Worm (Caenorhabditis elegans): Measurements from ENCODE around the gene sri-20.

DNA sequence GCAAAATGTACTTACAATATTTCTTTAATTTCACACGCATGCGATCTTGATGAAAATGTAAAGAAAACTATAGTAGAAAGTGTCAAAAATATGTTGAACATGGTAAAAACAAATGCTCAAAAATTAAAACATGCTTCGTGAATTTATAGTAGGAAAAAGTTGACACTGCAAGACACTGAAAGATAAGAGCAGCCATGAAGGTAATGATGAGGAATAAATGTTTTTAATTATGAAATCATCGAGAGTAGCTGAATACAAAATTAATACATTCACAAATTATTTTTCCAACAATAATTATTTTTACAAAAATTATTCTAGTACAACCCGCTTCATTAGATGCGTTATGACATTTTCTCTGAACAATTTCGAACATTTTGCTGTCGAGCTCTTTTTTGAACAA, 48.6 kb downstream of the sri-20 start, which contains the start of gene F15H10.10:
- TF ChIP-seq nhr-77 (tag; optimal IDR thresholded peaks at IDR 0.05) = no peak
- no peak for TF ChIP-seq lin-15B (tag; optimal IDR thresholded peaks at IDR 0.05)
- TF ChIP-seq fkh-10 (GFP tag; optimal IDR thresholded peaks at IDR 0.05) = no peak
- no peak for TF ChIP-seq lin-39 (tag; optimal IDR thresholded peaks at IDR 0.05)
- TF ChIP-seq jun-1 (tag; optimal IDR thresholded peaks at IDR 0.05) = no peak
- no peak for TF ChIP-seq mml-1 (tag; optimal IDR thresholded peaks at IDR 0.05)
- no peak for TF ChIP-seq ceh-82 (tag; optimal IDR thresholded peaks at IDR 0.05)

Measured in whole organism, L3 larva.